Fruit fly (Drosophila melanogaster) S2 (cell line): ENCODE measurements around the gene Wwox.

ENCODE experiments used
- CG8478 ChIP-seq: fragments of >200 bp; optimal IDR thresholded peaks from 2 replicates; lab custom pipeline; 2018
- CTCF ChIP-seq, 2 experiments: fragments of >200 bp; optimal IDR thresholded peaks; 2 replicates each; lab custom pipeline; 2018

dm6 chr2L:8007160-8007876 is 3.2 kb upstream of the Wwox start, which contains the start of gene Spn28Dc:
- TF ChIP-seq CG8478 (no peak), CTCF (optimal IDR thresholded peaks at IDR 0.05; lab: Kevin White, UChicago) (no peak)
